Worm (Caenorhabditis elegans): Measurements from ENCODE around the gene K10H10.10.

K10H10.10 gene

DNA sequence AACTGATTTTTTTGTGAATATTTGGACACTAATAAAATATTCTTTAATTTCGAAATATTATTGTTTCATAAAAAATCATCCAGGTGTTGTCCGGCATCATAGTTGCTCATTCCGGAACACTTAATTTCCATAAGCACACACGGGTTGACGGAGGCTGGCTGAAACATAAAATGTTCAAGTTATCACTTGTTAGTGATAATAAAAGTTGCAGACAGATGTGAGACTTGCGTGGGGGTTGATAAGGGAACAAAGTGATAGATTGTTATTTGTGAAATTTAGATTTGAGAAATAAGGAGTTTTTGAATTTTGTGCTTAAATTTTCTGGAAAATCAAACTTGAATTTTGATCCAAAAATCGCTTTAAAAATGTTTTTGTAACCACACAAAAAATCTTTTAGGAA lies 2.6 kb downstream of the K10H10.10 start:
- peak; percentile 69 for TF ChIP-seq fos-1 (tag; optimal IDR thresholded peaks at IDR 0.05)
- TF ChIP-seq nhr-77 (tag; optimal IDR thresholded peaks at IDR 0.05) = no peak

DNA sequence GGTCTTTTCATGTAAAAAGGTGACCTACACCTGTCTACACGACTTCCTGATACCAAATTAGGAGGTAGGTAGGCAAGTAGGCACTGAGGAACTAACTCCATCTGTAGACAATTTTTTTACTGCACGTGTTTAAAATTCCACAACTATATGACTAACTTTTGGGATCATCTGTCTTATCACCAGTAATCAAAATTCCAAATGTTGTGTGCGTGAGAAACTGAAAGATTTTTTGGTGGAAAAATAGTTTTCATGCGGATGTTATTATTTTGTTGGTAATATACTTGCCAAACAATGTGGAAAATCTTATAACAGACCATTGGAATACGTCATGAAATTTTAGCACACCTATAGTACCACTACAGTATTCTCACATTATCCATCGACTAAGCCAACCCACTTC lies 3.6 kb downstream of the K10H10.10 start, which contains the start of gene K10H10.13:
Gene K10H10.13, minus strand, starts transcription at position 101 of the 400 bp plus-strand sequence.
- TF ChIP-seq gmeb-1 (tag; optimal IDR thresholded peaks at IDR 0.05) (no peak), F13H6.1 (tag; optimal IDR thresholded peaks at IDR 0.05) (no peak), nhr-77 (tag; optimal IDR thresholded peaks at IDR 0.05) (no peak), unc-62 (GFP tag; optimal IDR thresholded peaks at IDR 0.05) (no peak), ceh-82 (tag; optimal IDR thresholded peaks at IDR 0.05) (no peak), lin-39 (tag; optimal IDR thresholded peaks at IDR 0.05) (no peak), lin-11 (tag; optimal IDR thresholded peaks at IDR 0.05) (no peak), ama-1 (optimal IDR thresholded peaks at IDR 0.05) (no peak), mab-5 (tag; optimal IDR thresholded peaks at IDR 0.05) (no peak), ceh-16 (tag; optimal IDR thresholded peaks at IDR 0.05) (no peak), alr-1 (tag; optimal IDR thresholded peaks at IDR 0.05) (no peak), egl-27 (tag; optimal IDR thresholded peaks at IDR 0.05) (no peak), ztf-11 (tag; optimal IDR thresholded peaks at IDR 0.05) (no peak), nhr-23 (tag; optimal IDR thresholded peaks at IDR 0.05) (no peak), nhr-129 (tag; optimal IDR thresholded peaks at IDR 0.05) (no peak), elt-3 (tag; optimal IDR thresholded peaks at IDR 0.05) (no peak)

DNA sequence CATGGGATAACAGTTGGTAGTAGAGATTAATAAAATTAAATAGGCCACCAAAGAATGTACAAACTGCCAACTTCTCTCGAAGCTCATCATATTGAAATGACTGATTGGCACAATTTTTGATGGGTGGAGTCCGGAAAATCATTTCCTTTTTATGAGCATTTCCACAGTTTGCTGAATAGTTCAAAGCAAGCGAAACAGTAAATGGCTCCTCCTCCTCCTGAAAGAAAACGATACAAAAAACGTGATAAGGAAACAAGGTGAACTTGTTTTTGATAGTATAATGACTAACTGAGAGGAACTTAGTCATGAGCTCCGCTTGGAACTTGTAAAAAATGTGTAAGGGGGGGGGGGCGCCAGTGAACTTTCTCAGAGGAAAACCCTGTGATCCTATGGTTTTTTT lies 7.5 kb downstream of the K10H10.10 start, which contains the start of gene K10H10.9:
Gene K10H10.9, minus strand, starts transcription at position 101 of the 400 bp plus-strand sequence.
- no peak for TF ChIP-seq nhr-6 (tag; optimal IDR thresholded peaks at IDR 0.05)
- TF ChIP-seq mbf-1 (tag; optimal IDR thresholded peaks at IDR 0.05) = no peak
- no peak for TF ChIP-seq ama-1 (optimal IDR thresholded peaks at IDR 0.05)
- TF ChIP-seq ceh-16 (tag; optimal IDR thresholded peaks at IDR 0.05) = no peak
- no peak for TF ChIP-seq snpc-4 (tag; optimal IDR thresholded peaks at IDR 0.05)
- TF ChIP-seq zag-1 (tag; optimal IDR thresholded peaks at IDR 0.05) = no peak
- no peak for TF ChIP-seq nhr-11 (tag; optimal IDR thresholded peaks at IDR 0.05)
- no peak for TF ChIP-seq nhr-12 (tag; optimal IDR thresholded peaks at IDR 0.05)
- TF ChIP-seq peb-1 (tag; optimal IDR thresholded peaks at IDR 0.05) = no peak
- TF ChIP-seq sem-4 (tag; optimal IDR thresholded peaks at IDR 0.05) = no peak
- no peak for TF ChIP-seq lsy-2 (tag; optimal IDR thresholded peaks at IDR 0.05)
- TF ChIP-seq unc-62 (GFP tag; optimal IDR thresholded peaks at IDR 0.05) = no peak
- no peak for TF ChIP-seq ZK546.5 (tag; optimal IDR thresholded peaks at IDR 0.05)
- no peak for TF ChIP-seq ztf-4 (tag; optimal IDR thresholded peaks at IDR 0.05)

DNA sequence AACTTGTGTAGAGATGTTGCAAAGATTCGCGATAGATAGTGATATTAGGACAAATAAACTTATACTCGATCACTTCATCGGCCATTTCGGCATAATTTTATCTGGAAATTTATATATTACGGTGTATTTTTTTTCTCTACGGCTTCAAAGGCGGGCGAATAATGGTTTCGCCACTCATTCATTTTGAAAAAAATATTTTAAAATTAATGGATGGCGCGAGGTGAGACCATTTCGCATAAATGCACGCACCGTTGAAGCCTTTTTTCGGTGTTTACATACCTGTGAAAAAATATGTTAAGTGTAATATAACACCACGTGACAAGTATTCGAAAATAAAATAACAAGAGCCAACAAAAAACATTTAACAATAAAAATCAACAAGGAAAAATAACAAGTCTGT lies 14.5 kb downstream of the K10H10.10 start, which contains the start of gene btb-19:
Gene btb-19, minus strand, starts transcription at position 101 of the 400 bp plus-strand sequence.
- TF ChIP-seq nhr-237 (tag; optimal IDR thresholded peaks at IDR 0.05) (no peak), ama-1 (optimal IDR thresholded peaks at IDR 0.05) (no peak), elt-1 (tag; optimal IDR thresholded peaks at IDR 0.05) (no peak), sma-3 (GFP tag; optimal IDR thresholded peaks at IDR 0.05) (no peak), unc-55 (GFP tag; optimal IDR thresholded peaks at IDR 0.05) (no peak), C34F6.9 (tag; optimal IDR thresholded peaks at IDR 0.05) (no peak), sem-4 (tag; optimal IDR thresholded peaks at IDR 0.05) (no peak), ztf-4 (tag; optimal IDR thresholded peaks at IDR 0.05) (no peak), snpc-4 (tag; optimal IDR thresholded peaks at IDR 0.05) (no peak), nhr-21 (tag; optimal IDR thresholded peaks at IDR 0.05) (no peak), nhr-25 (tag; optimal IDR thresholded peaks at IDR 0.05) (no peak)

DNA sequence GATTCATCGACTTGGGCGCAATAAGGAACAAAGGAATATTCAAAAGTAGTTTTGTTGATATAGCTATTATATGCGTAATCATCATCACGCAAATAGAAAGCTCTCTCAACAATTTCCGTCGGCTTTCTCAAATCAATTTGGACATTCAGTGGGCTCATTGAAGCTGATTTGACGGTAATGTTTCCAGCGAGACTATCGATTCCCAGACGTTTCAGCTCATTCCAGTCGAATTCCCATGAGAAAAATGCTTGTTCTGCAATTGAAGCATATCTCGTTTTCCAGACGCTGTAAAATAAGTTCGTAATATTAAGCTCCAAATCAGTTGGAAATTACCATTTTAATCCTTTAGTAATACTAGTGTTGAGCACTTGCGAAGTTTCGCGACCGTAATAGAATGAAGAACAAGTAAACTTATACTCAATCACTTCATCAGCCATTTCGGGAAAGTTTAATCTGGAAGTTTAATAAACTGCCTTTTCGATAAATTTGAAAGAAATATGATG lies 15.6 kb downstream of the K10H10.10 start, which contains the start of gene btb-20:
Gene btb-20, minus strand, starts transcription at position 453 of the 503 bp plus-strand sequence.
- TF ChIP-seq crh-2 (tag; optimal IDR thresholded peaks at IDR 0.05) (no peak), peb-1 (tag; optimal IDR thresholded peaks at IDR 0.05) (no peak), lin-39 (tag; optimal IDR thresholded peaks at IDR 0.05) (no peak)
